Fruit fly (Drosophila melanogaster) whole organism, embryonic: ENCODE results near the gene tinc.

Experiments
- Adf1 ChIP-seq: fragments of 200-800 bp; sonication (Bioruptor generic); IDR thresholded peaks from 2 replicates; pipeline ENCODE4 v1.3.6; 2022; ENCODE audit warnings: missing biosample characterization, missing genetic modification characterization
- CG10565 ChIP-seq: fragments of 200-800 bp; sonication (Bioruptor generic); optimal IDR thresholded peaks from 3 replicates; lab custom pipeline; 2016; ENCODE audit warnings: missing biosample characterization, mild to moderate bottlenecking, missing genetic modification characterization
- CG10979 ChIP-seq: fragments of 200-800 bp; sonication (Bioruptor generic); optimal IDR thresholded peaks from 2 replicates; lab custom pipeline; 2018; ENCODE audit warnings: missing biosample characterization, mild to moderate bottlenecking, missing genetic modification characterization, moderate library complexity
- CG13123 ChIP-seq: fragments of 200-800 bp; sonication (Bioruptor generic); optimal IDR thresholded peaks from 2 replicates; lab custom pipeline; 2016; ENCODE audit warnings: missing biosample characterization, missing genetic modification characterization
- CG14860 ChIP-seq: fragments of 200-800 bp; sonication (Bioruptor generic); IDR thresholded peaks from 3 replicates; pipeline ENCODE4 v1.3.6; 2022; ENCODE audit warnings: missing biosample characterization, missing genetic modification characterization; ENCODE audit not compliant: partially characterized antibody
- CG1602 ChIP-seq: fragments of 200-800 bp; sonication (Bioruptor generic); optimal IDR thresholded peaks from 3 replicates; lab custom pipeline; 2016; ENCODE audit warnings: missing biosample characterization, missing genetic modification characterization
- CG17328 ChIP-seq: fragments of 200-800 bp; sonication (Bioruptor generic); IDR thresholded peaks from 2 replicates; pipeline ENCODE4 v1.3.6; 2022; ENCODE audit warnings: missing biosample characterization, missing genetic modification characterization
- CG17568 ChIP-seq: fragments of 200-800 bp; sonication (Bioruptor generic); optimal IDR thresholded peaks from 2 replicates; lab custom pipeline; 2018; ENCODE audit warnings: missing biosample characterization, mild to moderate bottlenecking, missing genetic modification characterization, moderate library complexity
- CG17802 ChIP-seq: fragments of 200-800 bp; sonication (Bioruptor generic); optimal IDR thresholded peaks from 2 replicates; lab custom pipeline; 2018; ENCODE audit warnings: missing biosample characterization, mild to moderate bottlenecking, missing genetic modification characterization, moderate library complexity
- CG17829 ChIP-seq: fragments of 200-800 bp; optimal IDR thresholded peaks from 2 replicates; lab custom pipeline; 2019; ENCODE audit warnings: missing biosample characterization, mild to moderate bottlenecking, missing genetic modification characterization, moderate library complexity
- CG17912 ChIP-seq: fragments of 200-800 bp; sonication (Bioruptor generic); optimal IDR thresholded peaks from 2 replicates; lab custom pipeline; 2018; ENCODE audit warnings: missing biosample characterization, mild to moderate bottlenecking, missing genetic modification characterization
- CG1832 ChIP-seq: fragments of 200-800 bp; sonication (Bioruptor generic); optimal IDR thresholded peaks from 2 replicates; lab custom pipeline; 2017; ENCODE audit warnings: missing biosample characterization, mild to moderate bottlenecking, missing genetic modification characterization, inconsistent platforms
- CG18599 ChIP-seq: fragments of 200-800 bp; sonication (Bioruptor generic); optimal IDR thresholded peaks from 3 replicates; lab custom pipeline; 2017; ENCODE audit warnings: missing biosample characterization, missing genetic modification characterization, mild to moderate bottlenecking, moderate library complexity, missing genetic modification reagents
- CG2875 ChIP-seq: fragments of 200-800 bp; sonication (Bioruptor generic); optimal IDR thresholded peaks from 2 replicates; lab custom pipeline; 2017; ENCODE audit warnings: missing biosample characterization, mild to moderate bottlenecking, missing genetic modification characterization, missing genetic modification reagents
- CG30020 ChIP-seq: fragments of 200-800 bp; optimal IDR thresholded peaks from 2 replicates; lab custom pipeline; 2019; ENCODE audit warnings: missing biosample characterization, mild to moderate bottlenecking, missing genetic modification characterization, moderate library complexity
- CG31388 ChIP-seq: fragments of 200-800 bp; sonication (Bioruptor generic); optimal IDR thresholded peaks from 2 replicates; lab custom pipeline; 2016; ENCODE audit warnings: missing biosample characterization, missing genetic modification characterization
- CG31441 ChIP-seq: fragments of 200-800 bp; sonication (Bioruptor generic); IDR thresholded peaks from 2 replicates; pipeline ENCODE4 v1.3.6; 2022; ENCODE audit warnings: missing biosample characterization, missing genetic modification characterization
- CG3726 ChIP-seq: fragments of 200-800 bp; sonication (Bioruptor generic); IDR thresholded peaks from 3 replicates; pipeline ENCODE4, ENCODE4 v1.3.6; 2022; ENCODE audit warnings: missing biosample characterization, missing genetic modification characterization
- CG3847 ChIP-seq: fragments of 200-800 bp; sonication (Bioruptor generic); IDR thresholded peaks from 2 replicates; pipeline ENCODE4 v1.3.6; 2022; ENCODE audit warnings: missing biosample characterization, missing genetic modification characterization
- CG4328 ChIP-seq: fragments of 200-800 bp; sonication (Bioruptor generic); optimal IDR thresholded peaks from 3 replicates; lab custom pipeline; 2017; ENCODE audit warnings: missing biosample characterization, missing genetic modification reagents, missing genetic modification characterization
- CG4424 ChIP-seq: fragments of 200-800 bp; sonication (Bioruptor generic); optimal IDR thresholded peaks from 3 replicates; lab custom pipeline; 2016; ENCODE audit warnings: missing biosample characterization, missing genetic modification characterization
- CG4707 ChIP-seq: fragments of 200-800 bp; sonication (Bioruptor generic); optimal IDR thresholded peaks from 2 replicates; lab custom pipeline; 2018; ENCODE audit warnings: missing biosample characterization, mild to moderate bottlenecking, missing genetic modification characterization, moderate library complexity
- CG9215 ChIP-seq: fragments of 200-800 bp; sonication (Bioruptor generic); IDR thresholded peaks from 2 replicates; pipeline ENCODE4 v1.3.6; 2022; ENCODE audit warnings: missing biosample characterization, missing genetic modification characterization
- CTCF ChIP-seq: fragments of 200-800 bp; sonication (Bioruptor generic); optimal IDR thresholded peaks from 2 replicates; lab custom pipeline; 2017; ENCODE audit warnings: missing biosample characterization, mild to moderate bottlenecking, missing genetic modification characterization, moderate library complexity
- Dad ChIP-seq: fragments of 200-800 bp; sonication (Bioruptor generic); optimal IDR thresholded peaks from 3 replicates; lab custom pipeline; 2016; ENCODE audit warnings: missing biosample characterization, missing genetic modification characterization
- E2f1 ChIP-seq: fragments of 200-800 bp; sonication (Bioruptor generic); IDR thresholded peaks from 2 replicates; pipeline ENCODE4 v1.3.6; 2022; ENCODE audit warnings: missing biosample characterization, missing genetic modification characterization
- Hand ChIP-seq: fragments of 200-800 bp; sonication (Bioruptor generic); optimal IDR thresholded peaks from 2 replicates; lab custom pipeline; 2017; ENCODE audit warnings: mild to moderate bottlenecking, missing biosample characterization, missing genetic modification reagents, missing genetic modification characterization
- HmgZ ChIP-seq: fragments of 200-800 bp; sonication (Bioruptor generic); optimal IDR thresholded peaks from 2 replicates; lab custom pipeline; 2018; ENCODE audit warnings: missing biosample characterization, mild to moderate bottlenecking, missing genetic modification characterization
- Hmx ChIP-seq: fragments of 200-800 bp; sonication (Bioruptor generic); optimal IDR thresholded peaks from 2 replicates; lab custom pipeline; 2016; ENCODE audit warnings: missing biosample characterization, missing genetic modification characterization
- Hr51 ChIP-seq, 2 experiments: fragments of 200-800 bp; sonication (Bioruptor generic); optimal IDR thresholded peaks; 2 replicates in 1 of 2; 3 replicates in 1 of 2; lab custom pipeline; 2016 to 2018; ENCODE audit warnings: missing biosample characterization in 2 of 2, missing genetic modification characterization in 2 of 2, mild to moderate bottlenecking in 1 of 2, moderate library complexity in 1 of 2
- Med ChIP-seq: fragments of 200-800 bp; sonication (Bioruptor generic); peaks from one replicate; lab custom pipeline; 2016; ENCODE audit warnings: missing biosample characterization, missing genetic modification characterization, mild to moderate bottlenecking, inconsistent platforms, moderate library complexity
- Myb ChIP-seq: fragments of 200-800 bp; sonication (Bioruptor generic); optimal IDR thresholded peaks from 2 replicates; lab custom pipeline; 2016; ENCODE audit warnings: missing biosample characterization, missing genetic modification characterization
- Optix ChIP-seq: fragments of 200-800 bp; sonication (Bioruptor generic); IDR thresholded peaks from 3 replicates; pipeline ENCODE4 v1.3.6; 2022; ENCODE audit warnings: missing biosample characterization, missing genetic modification characterization
- Usf ChIP-seq: fragments of 200-800 bp; sonication (Bioruptor generic); optimal IDR thresholded peaks from 2 replicates; lab custom pipeline; 2017; ENCODE audit warnings: missing genotype, missing biosample characterization, missing genetic modification characterization
- aop ChIP-seq: fragments of 200-800 bp; sonication (Bioruptor generic); IDR thresholded peaks from 2 replicates; pipeline ENCODE4 v1.3.6; 2022; ENCODE audit warnings: missing biosample characterization, missing genetic modification characterization
- ap ChIP-seq: fragments of 200-800 bp; sonication (Bioruptor generic); IDR thresholded peaks from 2 replicates; pipeline ENCODE4 v1.3.6; 2022; ENCODE audit warnings: missing biosample characterization, missing genetic modification characterization
- chn ChIP-seq: fragments of 200-800 bp; sonication (Bioruptor generic); optimal IDR thresholded peaks from 2 replicates; lab custom pipeline; 2016; ENCODE audit warnings: missing biosample characterization, missing genetic modification characterization
- dpn ChIP-seq, 2 experiments: fragments of 200-800 bp; sonication (Bioruptor generic); optimal IDR thresholded peaks; 3 replicates each; lab custom pipeline; 2016; ENCODE audit warnings: missing biosample characterization in 2 of 2, missing genetic modification characterization in 2 of 2
- ewg ChIP-seq: fragments of 200-800 bp; sonication (Bioruptor generic); optimal IDR thresholded peaks from 3 replicates; lab custom pipeline; 2017; ENCODE audit warnings: mild to moderate bottlenecking, missing biosample characterization, missing genetic modification reagents, missing genetic modification characterization
- gem ChIP-seq: fragments of 200-800 bp; sonication (Bioruptor generic); optimal IDR thresholded peaks from 2 replicates; lab custom pipeline; 2019; ENCODE audit warnings: missing biosample characterization, mild to moderate bottlenecking, missing genetic modification characterization, moderate library complexity
- hbn ChIP-seq: fragments of 200-800 bp; sonication (Bioruptor generic); IDR thresholded peaks from 2 replicates; pipeline ENCODE4 v1.3.6; 2022; ENCODE audit warnings: missing biosample characterization, missing genetic modification characterization; ENCODE audit not compliant: partially characterized antibody
- insv ChIP-seq, 2 experiments: fragments of 200-800 bp; sonication (Bioruptor generic); optimal IDR thresholded peaks; 3 replicates each; lab custom pipeline; 2016 to 2018; ENCODE audit warnings: missing biosample characterization in 2 of 2, missing genetic modification characterization in 2 of 2
- jing ChIP-seq: fragments of 200-800 bp; sonication (Bioruptor generic); optimal IDR thresholded peaks from 2 replicates; lab custom pipeline; 2018; ENCODE audit warnings: missing biosample characterization, mild to moderate bottlenecking, missing genetic modification characterization
- jumu ChIP-seq: fragments of 200-800 bp; sonication (Bioruptor generic); optimal IDR thresholded peaks from 3 replicates; lab custom pipeline; 2016; ENCODE audit warnings: missing biosample characterization, missing genetic modification characterization
- ken ChIP-seq: fragments of 200-800 bp; sonication (Bioruptor generic); IDR thresholded peaks from 3 replicates; pipeline ENCODE4 v1.3.6; 2022; ENCODE audit warnings: missing biosample characterization, missing genetic modification characterization
- mam ChIP-seq: fragments of 200-800 bp; sonication (Bioruptor generic); optimal IDR thresholded peaks from 3 replicates; lab custom pipeline; 2016; ENCODE audit warnings: missing biosample characterization, missing genetic modification characterization
- mld ChIP-seq: fragments of 200-800 bp; sonication (Bioruptor generic); IDR thresholded peaks from 3 replicates; pipeline ENCODE4 v1.3.6; 2022; ENCODE audit warnings: missing biosample characterization, missing genetic modification characterization; ENCODE audit not compliant: partially characterized antibody
- shn ChIP-seq: fragments of 200-800 bp; sonication (Bioruptor generic); optimal IDR thresholded peaks from 3 replicates; lab custom pipeline; 2016; ENCODE audit warnings: missing biosample characterization, missing genetic modification characterization
- sima ChIP-seq: fragments of 200-800 bp; sonication (Bioruptor generic); optimal IDR thresholded peaks from 2 replicates; lab custom pipeline; 2016; ENCODE audit warnings: missing biosample characterization, missing genetic modification characterization
- sisA ChIP-seq: fragments of 200-800 bp; sonication (Bioruptor generic); IDR thresholded peaks from 2 replicates; pipeline ENCODE4 v1.3.6; 2022; ENCODE audit warnings: missing biosample characterization, missing genetic modification characterization
- tap ChIP-seq: fragments of 200-800 bp; optimal IDR thresholded peaks from 3 replicates; lab custom pipeline; 2019; ENCODE audit warnings: missing biosample characterization, mild to moderate bottlenecking, missing genetic modification characterization, moderate library complexity
- vvl ChIP-seq: fragments of 200-800 bp; sonication (Bioruptor generic); IDR thresholded peaks from 2 replicates; pipeline ENCODE4 v1.3.6; 2022; ENCODE audit warnings: missing biosample characterization, missing genetic modification characterization

tinc gene

DNA sequence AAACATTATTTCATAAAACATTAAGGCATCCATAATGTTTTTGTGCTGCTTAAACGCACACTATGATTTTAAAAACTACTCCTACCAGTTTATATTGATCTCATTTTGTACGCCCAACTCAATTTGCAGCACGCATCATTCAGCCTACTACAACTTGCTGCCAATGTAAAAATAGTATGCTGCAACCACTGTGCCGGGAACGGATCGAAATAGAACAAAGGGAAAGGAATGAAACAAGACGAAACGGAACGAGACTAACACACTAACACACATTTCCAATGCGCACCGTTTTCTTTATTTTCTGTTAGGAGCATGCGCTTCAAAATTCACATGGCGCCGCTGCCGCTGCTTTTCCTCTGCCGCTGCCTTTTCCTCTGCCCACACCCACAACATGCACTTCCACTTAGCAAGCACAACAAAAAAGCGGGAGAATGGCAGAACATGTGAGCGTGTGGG, 34.4 kb upstream of the tinc start (continued):
- TF ChIP-seq Hr51 (GFP tag; optimal IDR thresholded peaks at IDR 0.05; lab: Kevin White, UChicago) (peak in 1 of 2 experiments; percentile 40), CG17912 (GFP tag; lab: Kevin White, UChicago) (no peak), CTCF (GFP tag; lab: Kevin White, UChicago) (no peak), CG17829 (no peak), CG3726 (no peak), CG31388 (GFP tag; lab: Kevin White, UChicago) (no peak), CG18599 (GFP tag; lab: Kevin White, UChicago) (peak; percentile 18), CG10565 (GFP tag; lab: Kevin White, UChicago) (no peak), CG1602 (GFP tag; lab: Kevin White, UChicago) (no peak), CG31441 (no peak), Dad (GFP tag; lab: Kevin White, UChicago) (no peak), E2f1 (no peak), CG4424 (GFP tag; lab: Kevin White, UChicago) (peak; percentile 7), Myb (GFP tag; lab: Kevin White, UChicago) (no peak), Med (peak; percentile 84), Usf (GFP tag; lab: Kevin White, UChicago) (no peak), sisA (GFP tag; lab: Robert Waterston, UW) (0 out of 2 replicates have a peak, but pooled peaks have one; percentile 10), vvl (GFP tag; lab: Robert Waterston, UW) (no peak), CG4328 (GFP tag; lab: Kevin White, UChicago) (no peak), CG13123 (GFP tag; lab: Kevin White, UChicago) (no peak), CG1832 (GFP tag; lab: Kevin White, UChicago) (no peak), insv (GFP tag; optimal IDR thresholded peaks at IDR 0.05; lab: Kevin White, UChicago) (no peak), Optix (GFP tag; lab: Robert Waterston, UW) (no peak), tap (tag; lab: Kevin White, UChicago) (no peak), aop (GFP tag; lab: Robert Waterston, UW) (no peak), ap (GFP tag; lab: Robert Waterston, UW) (no peak), Adf1 (GFP tag; lab: Robert Waterston, UW) (peak; percentile 88), gem (tag; lab: Kevin White, UChicago) (peak; percentile 50), ewg (GFP tag; lab: Kevin White, UChicago) (peak; percentile 92), HmgZ (tag; lab: Kevin White, UChicago) (no peak), sima (GFP tag; lab: Kevin White, UChicago) (no peak), Hand (GFP tag; lab: Kevin White, UChicago) (no peak), Hmx (GFP tag; lab: Kevin White, UChicago) (no peak), jing (GFP tag; lab: Kevin White, UChicago) (no peak), dpn (GFP tag; optimal IDR thresholded peaks at IDR 0.05; lab: Kevin White, UChicago) (peak; percentile 44 to 54), CG17568 (GFP tag; lab: Kevin White, UChicago) (no peak), CG17328 (GFP tag; lab: Robert Waterston, UW) (no peak), CG4707 (GFP tag; lab: Kevin White, UChicago) (no peak), CG3847 (GFP tag; lab: Robert Waterston, UW) (no peak), CG17802 (no peak), CG14860 (GFP tag; lab: Robert Waterston, UW) (no peak), ken (GFP tag; lab: Robert Waterston, UW) (no peak), CG10979 (tag; lab: Kevin White, UChicago) (no peak), chn (GFP tag; lab: Kevin White, UChicago) (no peak), CG9215 (no peak), hbn (GFP tag; lab: Robert Waterston, UW) (no peak), mld (GFP tag; lab: Robert Waterston, UW) (no peak), jumu (GFP tag; lab: Kevin White, UChicago) (no peak), shn (GFP tag; lab: Kevin White, UChicago) (no peak), mam (GFP tag; lab: Kevin White, UChicago) (peak; percentile 36), CG2875 (GFP tag; lab: Kevin White, UChicago) (no peak), CG30020 (tag; lab: Kevin White, UChicago) (no peak)
